Fruit fly (Drosophila melanogaster) whole organism, adult: ENCODE measurements around the gene CG17570.

ENCODE experiments used
- CG12768 ChIP-seq: fragments of 200-800 bp; sonication (Bioruptor generic); optimal IDR thresholded peaks from 2 replicates; lab custom pipeline; 2017; ENCODE audit warnings: missing biosample characterization, missing genetic modification characterization, mild to moderate bottlenecking, moderate library complexity, missing genetic modification reagents
- CG14711 ChIP-seq: fragments of 200-800 bp; sonication (Bioruptor generic); optimal IDR thresholded peaks from 2 replicates; lab custom pipeline; 2018; ENCODE audit warnings: missing biosample characterization, mild to moderate bottlenecking, missing genetic modification characterization, moderate library complexity
- CG1620 ChIP-seq: fragments of 200-800 bp; sonication (Bioruptor generic); optimal IDR thresholded peaks from 2 replicates; lab custom pipeline; 2016; ENCODE audit warnings: missing biosample characterization, missing genetic modification characterization
- CG33017 ChIP-seq: fragments of 200-800 bp; sonication (Bioruptor generic); optimal IDR thresholded peaks from 2 replicates; lab custom pipeline; 2018; ENCODE audit warnings: missing biosample characterization, mild to moderate bottlenecking, missing genetic modification characterization, moderate library complexity
- CG5204 ChIP-seq: fragments of 200-800 bp; sonication (Bioruptor generic); optimal IDR thresholded peaks from 2 replicates; lab custom pipeline; 2016; ENCODE audit warnings: missing biosample characterization, missing genetic modification characterization
- CG7101 ChIP-seq: fragments of 200-800 bp; sonication (Bioruptor generic); optimal IDR thresholded peaks from 2 replicates; lab custom pipeline; 2018; ENCODE audit warnings: missing biosample characterization, mild to moderate bottlenecking, missing genetic modification characterization, moderate library complexity
- Crg-1 ChIP-seq: fragments of 200-800 bp; sonication (Bioruptor generic); optimal IDR thresholded peaks from 2 replicates; lab custom pipeline; 2016; ENCODE audit warnings: missing biosample characterization, missing genetic modification characterization
- Mnt ChIP-seq: fragments of 200-800 bp; sonication (Bioruptor generic); optimal IDR thresholded peaks from 2 replicates; lab custom pipeline; 2016; ENCODE audit warnings: missing biosample characterization, mild to moderate bottlenecking, missing genetic modification characterization
- bab1 ChIP-seq: fragments of 200-800 bp; sonication (Bioruptor generic); optimal IDR thresholded peaks from 3 replicates; lab custom pipeline; 2019; ENCODE audit warnings: missing biosample characterization, mild to moderate bottlenecking, missing genetic modification characterization, moderate library complexity
- cic ChIP-seq: fragments of 200-800 bp; sonication (Bioruptor generic); optimal IDR thresholded peaks from 2 replicates; lab custom pipeline; 2017; ENCODE audit warnings: missing biosample characterization, mild to moderate bottlenecking, missing genetic modification characterization, moderate library complexity
- kay ChIP-seq: fragments of 200-800 bp; sonication (Bioruptor generic); peaks from one replicate; lab custom pipeline; 2016; ENCODE audit warnings: missing biosample characterization, missing genetic modification characterization, borderline replicate concordance
- ovo ChIP-seq: fragments of 200-800 bp; sonication (Bioruptor generic); optimal IDR thresholded peaks from 2 replicates; lab custom pipeline; 2016; ENCODE audit warnings: missing biosample characterization, missing genetic modification characterization
- tj ChIP-seq: fragments of 200-800 bp; sonication (Bioruptor generic); optimal IDR thresholded peaks from 3 replicates; lab custom pipeline; 2017; ENCODE audit warnings: missing biosample characterization, mild to moderate bottlenecking, missing genetic modification characterization, moderate library complexity
- toe ChIP-seq: fragments of 200-800 bp; sonication (Bioruptor generic); optimal IDR thresholded peaks from 2 replicates; lab custom pipeline; 2016; ENCODE audit warnings: missing biosample characterization, missing genetic modification characterization

- TF ChIP-seq ovo (GFP tag; lab: Kevin White, UChicago) (no peak), Mnt (GFP tag; lab: Kevin White, UChicago) (no peak), cic (GFP tag; lab: Kevin White, UChicago) (no peak), Crg-1 (no peak), CG14711 (no peak), CG5204 (GFP tag; lab: Kevin White, UChicago) (no peak), toe (GFP tag; lab: Kevin White, UChicago) (no peak), tj (GFP tag; lab: Kevin White, UChicago) (no peak), bab1 (GFP tag; lab: Kevin White, UChicago) (no peak), CG7101 (no peak), kay (no peak), CG1620 (GFP tag; lab: Kevin White, UChicago) (no peak), CG33017 (no peak), CG12768 (no peak)
Observed at dm6 chr2L:20257092-20257491, 7.1 kb downstream of the CG17570 start, which contains the start of gene CG17571.
